Fruit fly (Drosophila melanogaster): ENCODE measurements around the gene CG6356.

CG6356 gene

DNA sequence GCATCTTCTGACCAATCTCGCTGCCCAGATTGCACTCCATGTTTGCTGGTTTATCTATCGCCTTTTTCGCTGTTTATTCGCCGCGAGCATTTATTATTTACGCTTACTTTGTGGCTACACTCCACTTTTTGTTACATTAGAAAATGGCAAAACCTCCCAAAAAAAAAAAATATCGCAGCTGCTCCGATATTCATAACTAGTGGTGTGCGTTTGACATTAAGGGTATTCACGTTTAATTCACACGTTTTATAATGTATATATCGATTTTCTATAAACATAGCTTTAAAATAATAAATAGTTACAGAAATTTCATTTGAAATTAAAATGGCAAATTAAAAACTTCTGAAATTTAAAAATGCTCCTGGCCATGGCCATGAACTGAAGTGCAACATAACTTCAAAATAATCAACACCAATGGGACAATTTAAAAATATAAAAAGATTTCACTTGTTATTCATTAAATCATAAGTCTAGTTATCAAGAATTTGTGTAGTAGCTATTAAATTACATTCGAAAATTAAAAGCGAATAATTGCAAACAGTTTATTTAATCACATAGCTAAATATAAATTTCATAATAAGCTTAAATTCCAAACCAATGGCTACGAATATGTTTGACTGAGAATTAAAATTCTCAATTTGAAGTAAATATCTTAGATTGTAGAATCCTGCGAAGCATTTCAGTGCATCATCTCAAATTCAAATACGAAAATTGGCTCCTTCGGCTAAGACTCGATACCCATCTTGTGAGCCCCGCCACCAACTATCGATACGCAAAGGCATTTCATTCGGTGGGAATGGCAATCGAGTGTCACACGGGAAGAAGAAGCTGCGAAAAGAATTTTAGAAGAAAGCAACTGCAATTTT lies 34.7 kb downstream of the CG6356 start, which contains the start of the genes Nab2 and BRWD3 (continued):
- TF ChIP-seq ss (GFP tag; optimal IDR thresholded peaks at IDR 0.05) (no peak), CG8319 (GFP tag; optimal IDR thresholded peaks at IDR 0.05) (no peak), Sox14 (GFP tag; optimal IDR thresholded peaks at IDR 0.05) (no peak), CG9139 (GFP tag; optimal IDR thresholded peaks at IDR 0.05) (no peak), Hr38 (GFP tag; optimal IDR thresholded peaks at IDR 0.05) (no peak), Lpt (GFP tag; optimal IDR thresholded peaks at IDR 0.05) (no peak), CG3032 (tag; optimal IDR thresholded peaks at IDR 0.05) (peak; percentile 49), CG15336 (GFP tag; IDR thresholded peaks at IDR 0.05) (peak; percentile 44; the same call in 1 of the 2 replicates), lz (GFP tag; optimal IDR thresholded peaks at IDR 0.05) (peak; percentile 54), fd59A (GFP tag; optimal IDR thresholded peaks at IDR 0.05) (no peak), Sox102F (GFP tag; optimal IDR thresholded peaks at IDR 0.05) (no peak), fd85E (GFP tag; optimal IDR thresholded peaks at IDR 0.05) (no peak), CG11294 (GFP tag; IDR thresholded peaks at IDR 0.05) (no peak), net (GFP tag; optimal IDR thresholded peaks at IDR 0.05) (no peak), CG34406 (GFP tag; optimal IDR thresholded peaks at IDR 0.05) (no peak), achi (GFP tag; optimal IDR thresholded peaks at IDR 0.05) (no peak), CG6276 (GFP tag; optimal IDR thresholded peaks at IDR 0.05) (no peak), dac (GFP tag; optimal IDR thresholded peaks at IDR 0.05) (no peak), vri (GFP tag; optimal IDR thresholded peaks at IDR 0.05) (no peak), Ets96B (tag; optimal IDR thresholded peaks at IDR 0.05) (no peak), Blimp-1 (GFP tag; optimal IDR thresholded peaks at IDR 0.05) (no peak), Gug (GFP tag; IDR thresholded peaks at IDR 0.05) (peak; percentile 25; the same call in 1 of the 2 replicates), svp (GFP tag) (no peak), OdsH (GFP tag; optimal IDR thresholded peaks at IDR 0.05) (no peak), esn (GFP tag; optimal IDR thresholded peaks at IDR 0.05) (peak; percentile 59)

DNA sequence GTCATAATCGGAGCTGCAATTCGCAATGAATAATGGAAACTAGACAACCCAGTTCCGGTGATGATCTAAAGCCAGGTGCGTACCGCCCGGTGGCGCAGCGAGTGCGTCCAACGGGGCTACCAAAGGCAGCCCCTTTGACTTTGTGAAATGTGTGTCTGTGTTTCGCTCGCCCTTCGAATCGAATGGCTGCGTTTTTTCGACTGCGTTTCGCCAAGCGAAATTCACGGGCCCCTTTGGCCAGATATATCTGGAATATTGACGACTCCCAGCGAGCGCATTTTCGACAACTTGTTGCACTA lies 35.3 kb downstream of the CG6356 start:
- TF ChIP-seq Sox102F (GFP tag; optimal IDR thresholded peaks at IDR 0.05): no peak
- TF ChIP-seq net (GFP tag; optimal IDR thresholded peaks at IDR 0.05): no peak
- TF ChIP-seq CG8632 (GFP tag; optimal IDR thresholded peaks at IDR 0.05): no peak
- TF ChIP-seq CG1621 (tag; optimal IDR thresholded peaks at IDR 0.05): no peak
- no peak for TF ChIP-seq achi (GFP tag; optimal IDR thresholded peaks at IDR 0.05)
- TF ChIP-seq CG6808 (GFP tag; optimal IDR thresholded peaks at IDR 0.05): no peak
- TF ChIP-seq eg (GFP tag; IDR thresholded peaks at IDR 0.05): no peak
- TF ChIP-seq vri (GFP tag; optimal IDR thresholded peaks at IDR 0.05): no peak
- TF ChIP-seq svp (GFP tag): no peak
- no peak for TF ChIP-seq Sox15 (GFP tag; optimal IDR thresholded peaks at IDR 0.05)
- no peak for TF ChIP-seq Eip78C (GFP tag)
- TF ChIP-seq fd59A (GFP tag; optimal IDR thresholded peaks at IDR 0.05): no peak

DNA sequence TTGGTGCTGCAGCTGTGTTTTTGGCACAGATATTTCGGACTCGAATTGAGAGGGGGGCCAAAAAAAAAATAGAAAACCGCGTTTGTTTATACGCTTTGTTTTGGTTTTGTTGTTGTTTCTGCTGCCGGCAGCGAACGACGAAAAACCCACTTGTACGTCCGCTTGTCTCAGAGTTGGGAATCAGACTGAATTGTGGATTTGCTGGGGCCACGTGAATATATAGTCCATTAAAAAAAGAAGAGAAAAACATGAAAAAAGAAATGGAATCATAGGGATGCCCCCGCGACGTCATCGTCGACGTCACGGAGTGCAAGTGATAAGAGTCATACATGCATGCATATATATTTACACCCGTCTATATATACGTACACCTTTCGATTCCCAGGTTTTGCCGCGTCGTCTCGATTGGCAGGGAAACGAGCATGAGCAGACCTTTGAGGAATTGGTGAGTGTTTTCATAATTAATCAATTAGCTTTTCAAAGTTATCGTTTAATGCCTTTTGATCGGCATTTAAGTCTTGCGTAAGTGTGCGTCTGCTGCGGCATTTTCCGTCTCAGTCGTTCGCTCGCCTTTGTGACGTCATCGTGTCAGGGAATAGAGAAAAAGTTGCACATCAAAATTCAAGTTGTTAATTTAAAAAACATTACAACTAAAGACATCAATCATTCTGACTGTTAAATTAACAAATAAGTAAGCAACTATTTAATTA lies 36.0 kb downstream of the CG6356 start:
- TF ChIP-seq Hr39 (GFP tag; optimal IDR thresholded peaks at IDR 0.05): no peak
- TF ChIP-seq vri (GFP tag; optimal IDR thresholded peaks at IDR 0.05): peak; percentile 87
- TF ChIP-seq CG32006 (GFP tag; optimal IDR thresholded peaks at IDR 0.05): no peak
- no peak for TF ChIP-seq cyc (GFP tag; optimal IDR thresholded peaks at IDR 0.05)
- no peak for TF ChIP-seq Ets21C (GFP tag; optimal IDR thresholded peaks at IDR 0.05)
- TF ChIP-seq CG11902 (GFP tag; optimal IDR thresholded peaks at IDR 0.05): no peak
- TF ChIP-seq Lpt (GFP tag; optimal IDR thresholded peaks at IDR 0.05): no peak
- TF ChIP-seq dac (GFP tag; optimal IDR thresholded peaks at IDR 0.05): no peak
- TF ChIP-seq CG6163 (GFP tag; IDR thresholded peaks at IDR 0.05): peak; percentile 31; the same call in 1 of the 3 replicates
- no peak for TF ChIP-seq CG3032 (tag; optimal IDR thresholded peaks at IDR 0.05)
- TF ChIP-seq CG8319 (GFP tag; optimal IDR thresholded peaks at IDR 0.05): no peak
- no peak for TF ChIP-seq lz (GFP tag; optimal IDR thresholded peaks at IDR 0.05)
- TF ChIP-seq CG11294 (GFP tag; IDR thresholded peaks at IDR 0.05): no peak
- TF ChIP-seq achi (GFP tag; optimal IDR thresholded peaks at IDR 0.05): no peak
- TF ChIP-seq fd59A (GFP tag; optimal IDR thresholded peaks at IDR 0.05): no peak
- 0 out of 3 replicates have a peak, but pooled peaks have one; percentile 34 for TF ChIP-seq eg (GFP tag; IDR thresholded peaks at IDR 0.05)
- TF ChIP-seq CG15336 (GFP tag; IDR thresholded peaks at IDR 0.05): no peak
- peak; percentile 7 for TF ChIP-seq CG6854 (GFP tag; optimal IDR thresholded peaks at IDR 0.05)
